Fruit fly (Drosophila melanogaster) whole organism, prepupa: ENCODE results near the gene Ilp3.
A peak's percentile ranks its signal among the peaks of the same experiment; 100 is the strongest.

Experiments used
- Blimp-1 ChIP-seq: fragments of 200-800 bp; sonication (Bioruptor generic); optimal IDR thresholded peaks from 3 replicates; lab custom pipeline; 2017; ENCODE audit warnings: missing biosample characterization, missing genetic modification characterization, mild to moderate bottlenecking, moderate library complexity, missing genetic modification reagents
- CG10631 ChIP-seq: fragments of 200-800 bp; sonication (Bioruptor generic); optimal IDR thresholded peaks from 2 replicates; lab custom pipeline; 2016; ENCODE audit warnings: missing biosample characterization, missing genetic modification characterization
- CG11294 ChIP-seq: fragments of 200-800 bp; sonication (Bioruptor generic); IDR thresholded peaks from 2 replicates; pipeline ENCODE4 v1.3.6; 2022; ENCODE audit warnings: missing biosample characterization, missing genetic modification characterization
- CG11762 ChIP-seq: fragments of 200-800 bp; sonication (Bioruptor generic); optimal IDR thresholded peaks from 3 replicates; lab custom pipeline; 2016; ENCODE audit warnings: missing biosample characterization, missing genetic modification characterization; ENCODE audit not compliant: insufficient read depth
- CG11902 ChIP-seq: fragments of 200-800 bp; sonication (Bioruptor generic); optimal IDR thresholded peaks from 3 replicates; lab custom pipeline; 2016; ENCODE audit warnings: missing biosample characterization, missing genetic modification characterization
- CG15336 ChIP-seq: fragments of 200-800 bp; sonication (Bioruptor generic); IDR thresholded peaks from 2 replicates; pipeline ENCODE4 v1.3.6; 2022; ENCODE audit warnings: missing biosample characterization, missing genetic modification characterization
- CG3032 ChIP-seq: fragments of 200-800 bp; optimal IDR thresholded peaks from 2 replicates; lab custom pipeline; 2019; ENCODE audit warnings: missing biosample characterization, mild to moderate bottlenecking, missing genetic modification characterization, moderate library complexity
- CG31627 ChIP-seq: fragments of 200-800 bp; sonication (Bioruptor generic); optimal IDR thresholded peaks from 3 replicates; lab custom pipeline; 2016; ENCODE audit warnings: missing biosample characterization, missing genetic modification characterization
- CG32006 ChIP-seq: fragments of 200-800 bp; sonication (Bioruptor generic); optimal IDR thresholded peaks from 3 replicates; lab custom pipeline; 2017; ENCODE audit warnings: missing biosample characterization, mild to moderate bottlenecking, missing genetic modification characterization
- CG6163 ChIP-seq: fragments of 200-800 bp; sonication (Bioruptor generic); IDR thresholded peaks from 3 replicates; pipeline ENCODE4 v1.3.6; 2022; ENCODE audit warnings: missing biosample characterization, missing genetic modification characterization
- CG6276 ChIP-seq: fragments of 200-800 bp; sonication (Bioruptor generic); optimal IDR thresholded peaks from 2 replicates; lab custom pipeline; 2017; ENCODE audit warnings: missing biosample characterization, mild to moderate bottlenecking, missing genetic modification characterization
- CG6792 ChIP-seq: fragments of 200-800 bp; sonication (Bioruptor generic); optimal IDR thresholded peaks from 3 replicates; lab custom pipeline; 2016; ENCODE audit warnings: missing biosample characterization, missing genetic modification characterization
- CG6808 ChIP-seq: fragments of 200-800 bp; sonication (Bioruptor generic); optimal IDR thresholded peaks from 3 replicates; lab custom pipeline; 2017; ENCODE audit warnings: missing biosample characterization, missing genetic modification characterization, mild to moderate bottlenecking, moderate library complexity, missing genetic modification reagents
- CG6854 ChIP-seq: fragments of 200-800 bp; sonication (Bioruptor generic); optimal IDR thresholded peaks from 2 replicates; lab custom pipeline; 2017; ENCODE audit warnings: missing biosample characterization, mild to moderate bottlenecking, missing genetic modification characterization
- CG7368 ChIP-seq: fragments of 200-800 bp; sonication (Bioruptor generic); optimal IDR thresholded peaks from 3 replicates; lab custom pipeline; 2016; ENCODE audit warnings: missing biosample characterization, missing genetic modification characterization
- CG8119 ChIP-seq: fragments of 200-800 bp; sonication (Bioruptor generic); IDR thresholded peaks from 3 replicates; pipeline ENCODE4 v1.3.6; 2022; ENCODE audit warnings: missing biosample characterization, missing genetic modification characterization
- CG8319 ChIP-seq: fragments of 200-800 bp; sonication (Bioruptor generic); optimal IDR thresholded peaks from 3 replicates; lab custom pipeline; 2016; ENCODE audit warnings: missing biosample characterization, missing genetic modification characterization
- Eip78C ChIP-seq: fragments of 200-800 bp; sonication (Bioruptor generic); peaks from one replicate; lab custom pipeline; 2016; ENCODE audit warnings: missing biosample characterization, missing genetic modification characterization
- Eip93F ChIP-seq: fragments of 200-800 bp; sonication (Bioruptor generic); optimal IDR thresholded peaks from 2 replicates; lab custom pipeline; 2016; ENCODE audit warnings: missing biosample characterization, mild to moderate bottlenecking, missing genetic modification characterization
- Ets96B ChIP-seq: fragments of 200-800 bp; optimal IDR thresholded peaks from 2 replicates; lab custom pipeline; 2019; ENCODE audit warnings: missing biosample characterization, mild to moderate bottlenecking, missing genetic modification characterization, moderate library complexity
- Hr38 ChIP-seq: sonication (Bioruptor generic); optimal IDR thresholded peaks from 2 replicates; lab custom pipeline; 2016; ENCODE audit warnings: missing biosample characterization, missing genetic modification characterization
- Met ChIP-seq: fragments of 200-800 bp; sonication (Bioruptor generic); optimal IDR thresholded peaks from 3 replicates; lab custom pipeline; 2016; ENCODE audit warnings: missing biosample characterization, missing genetic modification characterization
- OdsH ChIP-seq: fragments of 200-800 bp; sonication (Bioruptor generic); optimal IDR thresholded peaks from 3 replicates; lab custom pipeline; 2016; ENCODE audit warnings: missing biosample characterization, missing genetic modification characterization
- Smox ChIP-seq: fragments of 200-800 bp; sonication (Bioruptor generic); optimal IDR thresholded peaks from 3 replicates; lab custom pipeline; 2016; ENCODE audit warnings: missing biosample characterization, missing genetic modification characterization
- achi ChIP-seq: fragments of 200-800 bp; sonication (Bioruptor generic); optimal IDR thresholded peaks from 3 replicates; lab custom pipeline; 2016; ENCODE audit warnings: missing biosample characterization, missing genetic modification characterization
- acj6 ChIP-seq: fragments of 200-800 bp; sonication (Bioruptor generic); optimal IDR thresholded peaks from 3 replicates; lab custom pipeline; 2016; ENCODE audit warnings: missing biosample characterization, missing genetic modification characterization
- dac ChIP-seq: fragments of 200-800 bp; sonication (Bioruptor generic); optimal IDR thresholded peaks from 2 replicates; lab custom pipeline; 2017; ENCODE audit warnings: missing biosample characterization, mild to moderate bottlenecking, missing genetic modification characterization
- dsx ChIP-seq: fragments of 200-800 bp; optimal IDR thresholded peaks from 3 replicates; lab custom pipeline; 2019; ENCODE audit warnings: missing biosample characterization, mild to moderate bottlenecking, missing genetic modification characterization, moderate library complexity; ENCODE audit not compliant: poor library complexity, severe bottlenecking
- eg ChIP-seq: fragments of 200-800 bp; sonication (Bioruptor generic); IDR thresholded peaks from 3 replicates; pipeline ENCODE4 v1.3.6; 2022; ENCODE audit warnings: missing biosample characterization, missing genetic modification characterization
- esn ChIP-seq: fragments of 200-800 bp; sonication (Bioruptor generic); optimal IDR thresholded peaks from 2 replicates; lab custom pipeline; 2016; ENCODE audit warnings: missing biosample characterization, mild to moderate bottlenecking, missing genetic modification characterization, moderate library complexity
- fd85E ChIP-seq: fragments of 200-800 bp; sonication (Bioruptor generic); optimal IDR thresholded peaks from 3 replicates; lab custom pipeline; 2016; ENCODE audit warnings: missing biosample characterization, missing genetic modification characterization
- lz ChIP-seq: fragments of 200-800 bp; sonication (Bioruptor generic); optimal IDR thresholded peaks from 3 replicates; lab custom pipeline; 2016; ENCODE audit warnings: missing biosample characterization, missing genetic modification characterization

Ilp3 gene

DNA sequence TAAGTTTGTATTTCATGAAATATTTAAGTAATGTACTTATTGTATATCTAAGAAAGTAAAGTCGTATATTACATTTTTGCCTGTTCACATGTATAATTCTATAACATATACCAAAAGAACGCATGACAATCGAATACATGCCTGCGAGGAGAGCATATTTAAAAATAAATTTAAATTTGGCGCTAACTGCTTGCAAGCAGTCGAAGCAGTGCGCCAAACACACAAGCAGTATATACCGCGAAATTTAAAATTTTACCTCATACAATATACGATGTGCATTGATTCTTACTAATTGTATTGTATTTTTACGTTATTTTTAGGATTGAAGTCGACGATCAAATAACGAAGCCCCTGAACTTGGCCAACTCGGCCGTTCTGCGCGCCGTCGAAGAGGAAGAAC is 22.3 kb upstream of the Ilp3 start:
- TF ChIP-seq Met, result no peak
- no peak for TF ChIP-seq Blimp-1 (GFP tag; lab: Kevin White, UChicago)
- no peak for TF ChIP-seq Smox (GFP tag; lab: Kevin White, UChicago)
- TF ChIP-seq CG32006 (GFP tag; lab: Kevin White, UChicago), result no peak
- TF ChIP-seq CG11762, result no peak
- no peak for TF ChIP-seq dsx
- TF ChIP-seq CG6276 (GFP tag; lab: Kevin White, UChicago), result no peak
- TF ChIP-seq acj6, result no peak

DNA sequence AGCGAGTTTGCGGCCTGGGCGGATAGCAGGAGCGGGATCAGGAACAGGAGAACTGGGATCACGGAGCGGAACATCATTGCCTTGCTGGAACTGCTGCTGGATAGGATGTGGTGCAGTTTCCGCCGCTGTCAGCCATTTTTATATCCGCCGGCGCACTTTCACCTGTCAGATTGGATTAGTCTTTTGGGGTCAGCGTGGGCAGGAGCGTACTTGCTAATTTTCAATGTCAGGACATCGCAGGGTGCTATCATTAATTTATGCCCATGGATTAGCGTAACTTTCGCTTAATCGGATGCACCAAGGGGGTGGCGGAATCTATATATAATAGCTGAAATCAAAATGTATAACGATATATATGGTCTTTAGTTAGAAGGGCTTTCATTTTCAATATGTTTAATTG is 21.9 kb upstream of the Ilp3 start, which contains the start of gene Ilp5:
Gene Ilp5, minus strand, starts transcription at position 101 of the 400 bp plus-strand sequence.
- TF ChIP-seq Eip78C (GFP tag; lab: Kevin White, UChicago) (no peak), CG6792 (GFP tag; lab: Kevin White, UChicago) (no peak), CG31627 (GFP tag; lab: Kevin White, UChicago) (no peak), CG10631 (no peak), CG11902 (no peak), fd85E (GFP tag; lab: Kevin White, UChicago) (no peak), dsx (no peak)

DNA sequence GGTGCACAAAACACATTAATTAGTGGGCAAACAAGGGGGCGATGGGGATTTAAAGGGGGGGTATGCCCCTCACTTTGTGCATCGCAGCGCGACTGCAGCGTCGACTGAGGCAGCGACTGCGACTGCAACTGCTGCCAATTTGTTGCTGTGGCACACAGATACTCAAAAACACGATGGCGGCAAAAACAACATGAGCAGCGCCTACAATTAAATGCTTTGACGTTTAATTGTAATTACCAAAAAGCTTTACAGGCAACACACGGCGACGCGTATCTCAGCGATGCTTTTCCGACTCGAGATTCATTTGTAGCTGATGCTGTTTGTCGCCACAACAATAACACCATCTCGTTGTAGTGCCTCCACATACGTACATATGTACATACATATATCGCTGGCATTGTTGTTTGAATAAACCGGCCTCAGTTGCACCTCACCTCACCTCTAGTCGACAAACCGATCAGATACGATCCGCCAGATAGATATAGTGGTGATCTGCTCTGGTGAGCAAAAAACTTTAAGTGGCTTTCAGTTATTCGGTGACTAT is 19.3 kb upstream of the Ilp3 start:
- peak; percentile 35; the same call in 1 of the 2 replicates for TF ChIP-seq CG15336 (GFP tag; lab: Robert Waterston, UW)
- no peak for TF ChIP-seq Hr38 (GFP tag; lab: Kevin White, UChicago)
- 0 out of 3 replicates have a peak, but pooled peaks have one; percentile 23 for TF ChIP-seq CG6163 (GFP tag; lab: Robert Waterston, UW)
- no peak for TF ChIP-seq esn (GFP tag; lab: Kevin White, UChicago)
- TF ChIP-seq dac (GFP tag; lab: Kevin White, UChicago), result no peak
- TF ChIP-seq CG6854, result no peak
- TF ChIP-seq CG11762, result no peak
- TF ChIP-seq Blimp-1 (GFP tag; lab: Kevin White, UChicago), result no peak
- TF ChIP-seq lz, result no peak
- no peak for TF ChIP-seq CG3032
- no peak for TF ChIP-seq CG6276 (GFP tag; lab: Kevin White, UChicago)
- TF ChIP-seq CG6808 (GFP tag; lab: Kevin White, UChicago), result no peak
- TF ChIP-seq Ets96B, result no peak
- no peak for TF ChIP-seq achi (GFP tag; lab: Kevin White, UChicago)

DNA sequence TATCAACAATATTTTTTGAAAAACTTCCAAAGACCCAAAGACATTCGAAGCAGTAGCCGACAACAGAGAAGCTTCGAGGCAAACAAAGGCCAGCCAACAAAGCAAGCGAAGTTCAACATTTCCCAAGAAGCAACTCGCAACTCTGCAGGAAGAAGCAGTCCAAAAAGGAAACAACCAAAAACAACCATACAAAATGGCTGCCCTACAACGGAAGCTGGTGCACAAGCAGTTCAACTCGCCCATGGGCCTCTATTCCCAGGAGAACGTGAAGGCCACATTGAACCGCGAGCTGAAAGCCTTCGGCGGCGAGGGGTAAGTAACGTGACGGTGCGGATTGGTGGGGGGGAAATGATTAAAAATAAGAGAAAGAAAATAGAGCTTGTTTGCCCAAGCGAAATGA is 18.3 kb upstream of the Ilp3 start:
- TF ChIP-seq CG11294 (GFP tag; lab: Robert Waterston, UW), result no peak
- no peak for TF ChIP-seq Eip93F (GFP tag; lab: Kevin White, UChicago)
- TF ChIP-seq acj6, result no peak
- TF ChIP-seq OdsH, result no peak
- TF ChIP-seq, all 60 proteins: peak for 0

DNA sequence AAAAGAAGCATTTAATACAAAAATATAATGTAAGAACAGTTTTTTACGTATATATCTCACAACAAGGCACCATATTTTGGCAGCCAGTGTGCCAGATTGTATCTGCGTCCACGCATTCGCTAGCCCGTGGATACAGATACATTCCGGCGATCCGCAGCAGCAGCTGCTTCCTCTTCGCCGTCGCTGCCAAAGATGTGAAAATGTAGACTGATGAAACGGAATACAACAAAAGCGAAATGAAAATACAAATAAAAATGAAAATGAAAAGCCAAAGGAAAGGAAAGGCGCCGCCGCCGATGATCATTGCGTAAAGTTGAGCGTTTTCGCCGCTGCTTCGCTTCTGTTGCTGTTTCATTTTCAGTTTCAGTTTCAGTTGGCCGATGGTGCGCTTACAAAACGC is 13.8 kb upstream of the Ilp3 start:
- TF ChIP-seq CG7368 (no peak), eg (GFP tag; lab: Robert Waterston, UW) (peak; percentile 51; the same call in 1 of the 3 replicates), CG8119 (peak; percentile 26; the same call in 1 of the 3 replicates), acj6 (no peak), dac (GFP tag; lab: Kevin White, UChicago) (no peak), CG6276 (GFP tag; lab: Kevin White, UChicago) (no peak), CG15336 (GFP tag; lab: Robert Waterston, UW) (peak; percentile 21; the same call in 1 of the 2 replicates), Smox (GFP tag; lab: Kevin White, UChicago) (no peak), CG31627 (GFP tag; lab: Kevin White, UChicago) (no peak), CG6163 (GFP tag; lab: Robert Waterston, UW) (0 out of 3 replicates have a peak, but pooled peaks have one; percentile 31), CG11902 (no peak), CG8319 (GFP tag; lab: Kevin White, UChicago) (no peak), Eip78C (GFP tag; lab: Kevin White, UChicago) (no peak)
